Worm (Caenorhabditis elegans) whole organism, young adult: ENCODE data around the gene gdh-1.
A peak's percentile ranks its signal among the peaks of the same experiment; 100 is the strongest.

Source experiments
- B0019.2 ChIP-seq: fragments of 200-800 bp; sonication (Bioruptor generic); conservative IDR thresholded peaks from 2 replicates; pipeline ENCODE4 v1.3.6; 2022; ENCODE audit warnings: missing genetic modification reagents, missing genetic modification characterization, missing compliant biosample characterization
- B0261.1 ChIP-seq: sonication (generic microtip); optimal IDR thresholded peaks from 2 replicates; lab custom pipeline; 2016; ENCODE audit warnings: mild to moderate bottlenecking, missing genetic modification characterization, moderate library complexity, missing compliant biosample characterization
- B0336.3 ChIP-seq: fragments of 200-800 bp; sonication (Bioruptor generic); IDR thresholded peaks from 2 replicates; pipeline ENCODE4 v1.3.6; 2022; ENCODE audit warnings: missing genetic modification characterization, missing compliant biosample characterization
- C06A6.2 ChIP-seq: fragments of 200-800 bp; sonication (Bioruptor generic); conservative IDR thresholded peaks from 2 replicates; pipeline ENCODE4 v1.3.6; 2022; ENCODE audit warnings: missing genetic modification characterization, missing compliant biosample characterization
- F39B2.1 ChIP-seq: fragments of 200-800 bp; sonication (Bioruptor generic); IDR thresholded peaks from 2 replicates; pipeline ENCODE4 v1.3.6; 2022; ENCODE audit warnings: missing genetic modification reagents, missing genetic modification characterization, missing compliant biosample characterization
- F52B5.7 ChIP-seq: sonication (generic microtip); optimal IDR thresholded peaks from 2 replicates; lab custom pipeline; 2016; ENCODE audit warnings: mild to moderate bottlenecking, missing genetic modification characterization, missing compliant biosample characterization
- F55B11.4 ChIP-seq: sonication (generic microtip); optimal IDR thresholded peaks from 2 replicates; lab custom pipeline; 2016; ENCODE audit warnings: missing compliant biosample characterization, missing genetic modification characterization, borderline replicate concordance; ENCODE audit not compliant: insufficient read depth
- K11D2.4 ChIP-seq: fragments of 200-800 bp; sonication (Bioruptor generic); IDR thresholded peaks from 2 replicates; pipeline ENCODE4 v1.3.6; 2022; ENCODE audit warnings: missing genetic modification reagents, missing genetic modification characterization, missing compliant biosample characterization
- Y53F4B.3 ChIP-seq: fragments of 200-800 bp; sonication (Bioruptor generic); IDR thresholded peaks from 2 replicates; pipeline ENCODE4 v1.3.6; 2022; ENCODE audit warnings: missing genetic modification reagents, missing genetic modification characterization, missing compliant biosample characterization
- Y53G8AR.9 ChIP-seq: fragments of 200-800 bp; sonication (Bioruptor generic); conservative IDR thresholded peaks from 2 replicates; pipeline ENCODE4 v1.3.6; 2022; ENCODE audit warnings: missing genetic modification reagents, missing genetic modification characterization, missing compliant biosample characterization
- Y67H2A.10 ChIP-seq: fragments of 200-800 bp; sonication (Bioruptor generic); conservative IDR thresholded peaks from 2 replicates; pipeline ENCODE4 v1.3.6; 2022; ENCODE audit warnings: missing genetic modification reagents, missing genetic modification characterization, missing compliant biosample characterization
- attf-5 ChIP-seq: fragments of 200-800 bp; sonication (Bioruptor generic); optimal IDR thresholded peaks from 2 replicates; lab custom pipeline; 2018; ENCODE audit warnings: mild to moderate bottlenecking, missing genetic modification characterization, missing compliant biosample characterization
- attf-6 ChIP-seq: fragments of 200-800 bp; sonication (Bioruptor generic); IDR thresholded peaks from 2 replicates; pipeline ENCODE4 v1.3.6; 2022; ENCODE audit warnings: missing genetic modification reagents, missing genetic modification characterization, missing compliant biosample characterization
- bed-2 ChIP-seq: fragments of 200-800 bp; sonication (Bioruptor generic); IDR thresholded peaks from 2 replicates; pipeline ENCODE4 v1.3.6; 2022; ENCODE audit warnings: missing genetic modification reagents, missing genetic modification characterization, missing compliant biosample characterization
- ccch-3 ChIP-seq: fragments of 200-800 bp; sonication (Bioruptor generic); optimal IDR thresholded peaks from 2 replicates; lab custom pipeline; 2018; ENCODE audit warnings: mild to moderate bottlenecking, missing genetic modification characterization, missing compliant biosample characterization
- cebp-1 ChIP-seq, 2 experiments: fragments of 200-800 bp in 1 of 2; sonication (Bioruptor generic) in 1 of 2; sonication (generic microtip) in 1 of 2; IDR thresholded peaks in 1 of 2; optimal IDR thresholded peaks in 1 of 2; 2 replicates each; pipeline versions ENCODE4 v1.3.6 to Lab custom; 2017 to 2022; ENCODE audit warnings: missing compliant biosample characterization in 2 of 2, missing genetic modification characterization in 2 of 2, mild to moderate bottlenecking in 1 of 2, missing genetic modification reagents in 1 of 2, moderate library complexity in 1 of 2
- ceh-27 ChIP-seq: fragments of 200-800 bp; sonication (Bioruptor generic); optimal IDR thresholded peaks from 2 replicates; lab custom pipeline; 2018; ENCODE audit warnings: mild to moderate bottlenecking, missing genetic modification characterization, moderate library complexity, missing compliant biosample characterization
- ceh-58 ChIP-seq: fragments of 200-800 bp; sonication (Bioruptor generic); IDR thresholded peaks from 2 replicates; pipeline ENCODE4 v1.3.6; 2022; ENCODE audit warnings: missing genetic modification characterization, missing compliant biosample characterization
- ceh-79 ChIP-seq: sonication (generic microtip); optimal IDR thresholded peaks from 2 replicates; lab custom pipeline; 2017; ENCODE audit warnings: mild to moderate bottlenecking, missing genetic modification characterization, missing compliant biosample characterization
- ceh-91 ChIP-seq: fragments of 200-800 bp; sonication (Bioruptor generic); IDR thresholded peaks from 2 replicates; pipeline ENCODE4 v1.3.6; 2022; ENCODE audit warnings: missing genetic modification reagents, missing genetic modification characterization, missing compliant biosample characterization
- chd-7 ChIP-seq: sonication (generic microtip); optimal IDR thresholded peaks from 2 replicates; lab custom pipeline; 2016; ENCODE audit warnings: mild to moderate bottlenecking, missing genetic modification characterization, moderate library complexity, missing compliant biosample characterization
- dox-1 ChIP-seq: fragments of 200-800 bp; sonication (Bioruptor generic); IDR thresholded peaks from 2 replicates; pipeline ENCODE4 v1.3.6; 2022; ENCODE audit warnings: missing genetic modification reagents, missing genetic modification characterization, missing compliant biosample characterization
- egl-44 ChIP-seq: fragments of 200-800 bp; sonication (Bioruptor generic); IDR thresholded peaks from 2 replicates; pipeline ENCODE4 v1.3.6; 2022; ENCODE audit warnings: missing genetic modification reagents, missing genetic modification characterization, missing compliant biosample characterization
- ekl-4 ChIP-seq: fragments of 200-800 bp; sonication (Bioruptor generic); IDR thresholded peaks from 2 replicates; pipeline ENCODE4 v1.3.6; 2022; ENCODE audit warnings: missing genetic modification reagents, missing genetic modification characterization, missing compliant biosample characterization
- hlh-26 ChIP-seq: fragments of 200-800 bp; sonication (Bioruptor generic); conservative IDR thresholded peaks from 2 replicates; pipeline ENCODE4 v1.3.6; 2022; ENCODE audit warnings: missing genetic modification reagents, missing genetic modification characterization, missing compliant biosample characterization
- hmg-1.2 ChIP-seq: fragments of 200-800 bp; sonication (Bioruptor generic); IDR thresholded peaks from 2 replicates; pipeline ENCODE4 v1.3.6; 2022; ENCODE audit warnings: missing genetic modification reagents, missing genetic modification characterization, missing compliant biosample characterization
- hrde-1 ChIP-seq: sonication (generic microtip); optimal IDR thresholded peaks from 2 replicates; lab custom pipeline; 2016; ENCODE audit warnings: missing genetic modification characterization, mild to moderate bottlenecking, missing compliant biosample characterization, moderate library complexity, missing genotype, missing genetic modification reagents, borderline replicate concordance
- let-607 ChIP-seq, 2 experiments: fragments of 200-800 bp in 1 of 2; sonication (Bioruptor generic) in 1 of 2; sonication (generic microtip) in 1 of 2; optimal IDR thresholded peaks; 2 replicates each; lab custom pipeline; 2016 to 2018; ENCODE audit warnings: mild to moderate bottlenecking in 2 of 2, missing compliant biosample characterization in 2 of 2, missing genetic modification characterization in 2 of 2, moderate library complexity in 2 of 2, missing genotype in 1 of 2
- lin-35 ChIP-seq, 3 experiments: fragments of 150-350 bp in 2 of 3; sonication (generic microtip) in 1 of 3; optimal IDR thresholded peaks; 2 replicates each; lab custom pipeline; 2014 to 2018; ENCODE audit warnings: missing biosample characterization in 3 of 3, missing genetic modification characterization in 3 of 3, missing genetic modification reagents in 3 of 3
- lin-40 ChIP-seq: sonication (generic microtip); optimal IDR thresholded peaks from 2 replicates; lab custom pipeline; 2016; ENCODE audit warnings: missing genetic modification characterization, mild to moderate bottlenecking, missing compliant biosample characterization, missing genotype, missing genetic modification reagents
- lir-1 ChIP-seq: fragments of 200-800 bp; sonication (Bioruptor generic); conservative IDR thresholded peaks from 2 replicates; pipeline ENCODE4 v1.3.6; 2022; ENCODE audit warnings: missing genetic modification reagents, missing genetic modification characterization, missing compliant biosample characterization
- lsy-27 ChIP-seq: sonication (generic microtip); optimal IDR thresholded peaks from 2 replicates; lab custom pipeline; 2017; ENCODE audit warnings: missing genetic modification characterization, mild to moderate bottlenecking, missing compliant biosample characterization, antibody characterized with exemption, missing genotype, borderline replicate concordance; ENCODE audit not compliant: insufficient read depth
- madf-10 ChIP-seq: sonication (generic microtip); optimal IDR thresholded peaks from 2 replicates; lab custom pipeline; 2016; ENCODE audit warnings: mild to moderate bottlenecking, missing genetic modification characterization, missing compliant biosample characterization
- madf-3 ChIP-seq: fragments of 200-800 bp; sonication (Bioruptor generic); IDR thresholded peaks from 2 replicates; pipeline ENCODE4 v1.3.6; 2022; ENCODE audit warnings: missing genetic modification reagents, missing genetic modification characterization, missing compliant biosample characterization
- nfya-2 ChIP-seq: fragments of 200-800 bp; sonication (Bioruptor generic); IDR thresholded peaks from 2 replicates; pipeline ENCODE4 v1.3.6; 2022; ENCODE audit warnings: missing genetic modification reagents, missing genetic modification characterization, missing compliant biosample characterization
- nhr-27 ChIP-seq: fragments of 200-800 bp; sonication (Bioruptor generic); optimal IDR thresholded peaks from 2 replicates; lab custom pipeline; 2018; ENCODE audit warnings: mild to moderate bottlenecking, missing genetic modification characterization, moderate library complexity, missing compliant biosample characterization
- pbrm-1 ChIP-seq: fragments of 200-800 bp; sonication (Bioruptor generic); IDR thresholded peaks from 2 replicates; pipeline ENCODE4 v1.3.6; 2022; ENCODE audit warnings: missing genetic modification reagents, missing genetic modification characterization, missing compliant biosample characterization
- pha-4 ChIP-seq: fragments of 150-350 bp; sonication (generic microtip); optimal IDR thresholded peaks from 2 replicates; lab custom pipeline; 2014; ENCODE audit warnings: missing biosample characterization, missing genetic modification reagents, missing genetic modification characterization
- rcor-1 ChIP-seq: fragments of 200-800 bp; sonication (Bioruptor generic); IDR thresholded peaks from 2 replicates; pipeline ENCODE4 v1.3.6; 2022; ENCODE audit warnings: missing genetic modification reagents, missing genetic modification characterization, missing compliant biosample characterization
- repo-1 ChIP-seq: sonication (generic microtip); optimal IDR thresholded peaks from 2 replicates; lab custom pipeline; 2017; ENCODE audit warnings: mild to moderate bottlenecking, missing genetic modification characterization, missing compliant biosample characterization
- rpc-1 ChIP-seq, 2 experiments: fragments of 150-350 bp in 1 of 2; sonication (generic microtip) in 1 of 2; optimal IDR thresholded peaks; 2 replicates each; lab custom pipeline; 2014 to 2018; ENCODE audit warnings: missing biosample characterization in 1 of 2, missing genetic modification characterization in 1 of 2, missing genetic modification reagents in 1 of 2, missing genotype in 1 of 2
- sdz-38 ChIP-seq: sonication (generic microtip); optimal IDR thresholded peaks from 2 replicates; lab custom pipeline; 2016; ENCODE audit warnings: missing genotype, missing genetic modification characterization, missing compliant biosample characterization
- somi-1 ChIP-seq: fragments of 200-800 bp; sonication (Bioruptor generic); optimal IDR thresholded peaks from 2 replicates; lab custom pipeline; 2018; ENCODE audit warnings: mild to moderate bottlenecking, missing genetic modification characterization, missing compliant biosample characterization
- sptf-2 ChIP-seq: fragments of 200-800 bp; sonication (Bioruptor generic); optimal IDR thresholded peaks from 2 replicates; lab custom pipeline; 2018; ENCODE audit warnings: mild to moderate bottlenecking, missing genetic modification characterization, missing compliant biosample characterization
- ztf-25 ChIP-seq: fragments of 200-800 bp; sonication (Bioruptor generic); IDR thresholded peaks from 2 replicates; pipeline ENCODE4 v1.3.6; 2022; ENCODE audit warnings: missing genetic modification reagents, missing genetic modification characterization, missing compliant biosample characterization
- ztf-26 ChIP-seq: sonication (generic microtip); optimal IDR thresholded peaks from 2 replicates; lab custom pipeline; 2017; ENCODE audit warnings: missing genetic modification characterization, missing compliant biosample characterization
- ztf-3 ChIP-seq: fragments of 200-800 bp; sonication (Bioruptor generic); optimal IDR thresholded peaks from 2 replicates; lab custom pipeline; 2018; ENCODE audit warnings: mild to moderate bottlenecking, missing genetic modification characterization, missing compliant biosample characterization

The gdh-1 gene

ce11 chrIV:11956387-11956786, 3.3 kb downstream of the gdh-1 start (continued):
- peak; percentile 28 for TF ChIP-seq F52B5.7 (tag; lab: Kevin White, UChicago)
- no peak for TF ChIP-seq bed-2 (GFP tag; lab: Robert Waterston, UW)
- no peak for TF ChIP-seq madf-3 (GFP tag; lab: Robert Waterston, UW)
- TF ChIP-seq ztf-25 (GFP tag; lab: Robert Waterston, UW), result no peak
- TF ChIP-seq cebp-1 (GFP tag; IDR thresholded peaks at IDR 0.05; lab: Robert Waterston, UW), result peak; percentile 67
- peak; percentile 86 for TF ChIP-seq cebp-1 (tag; optimal IDR thresholded peaks at IDR 0.05; lab: Kevin White, UChicago)
- no peak for TF ChIP-seq ccch-3 (GFP tag; lab: Kevin White, UChicago)
- TF ChIP-seq B0336.3, result peak; percentile 86; the same call in 1 of the 2 replicates
- 0 out of 2 replicates have a peak, but pooled peaks have one; percentile 47 for TF ChIP-seq lir-1 (GFP tag; lab: Robert Waterston, UW)
- peak; percentile 44; the same call in 1 of the 2 replicates for TF ChIP-seq pbrm-1 (GFP tag; lab: Robert Waterston, UW)
- no peak for TF ChIP-seq hrde-1 (tag; lab: Kevin White, UChicago)
- TF ChIP-seq ceh-91 (GFP tag; lab: Robert Waterston, UW), result no peak
- TF ChIP-seq C06A6.2 (GFP tag; lab: Robert Waterston, UW), result peak; percentile 87
- 0 out of 2 replicates have a peak, but pooled peaks have one; percentile 10 for TF ChIP-seq Y67H2A.10 (GFP tag; lab: Robert Waterston, UW)
- peak; percentile 59; the same call in 1 of the 2 replicates for TF ChIP-seq hmg-1.2
- no peak for TF ChIP-seq hlh-26
- TF ChIP-seq chd-7 (tag; lab: Kevin White, UChicago), result peak; percentile 94
- TF ChIP-seq lin-40 (tag; lab: Kevin White, UChicago), result peak; percentile 87
- TF ChIP-seq egl-44 (GFP tag; lab: Robert Waterston, UW), result peak; percentile 90
- no peak for TF ChIP-seq Y53F4B.3 (GFP tag; lab: Robert Waterston, UW)
- peak; percentile 66 for TF ChIP-seq ceh-27 (GFP tag; lab: Kevin White, UChicago)
- TF ChIP-seq dox-1 (GFP tag; lab: Robert Waterston, UW), result peak; percentile 71
- TF ChIP-seq ceh-79 (tag; lab: Kevin White, UChicago), result no peak
- TF ChIP-seq lsy-27 (tag; lab: Kevin White, UChicago), result no peak
- no peak for TF ChIP-seq nfya-2
- TF ChIP-seq ztf-26 (tag; lab: Kevin White, UChicago), result peak; percentile 97
- peak; percentile 83 for TF ChIP-seq madf-10 (tag; lab: Kevin White, UChicago)
- peak; percentile 97 for TF ChIP-seq somi-1 (GFP tag; lab: Kevin White, UChicago)
- TF ChIP-seq sdz-38 (tag; lab: Kevin White, UChicago), result no peak
- TF ChIP-seq B0019.2 (GFP tag; lab: Robert Waterston, UW), result no peak
- no peak; the same call in 1 of the 2 replicates for TF ChIP-seq Y53G8AR.9
- TF ChIP-seq K11D2.4 (GFP tag; lab: Robert Waterston, UW), result peak; percentile 93
- peak; percentile 93 for TF ChIP-seq attf-5 (GFP tag; lab: Kevin White, UChicago)
- TF ChIP-seq ztf-3, result peak; percentile 70
- no peak for TF ChIP-seq B0261.1 (tag; lab: Kevin White, UChicago)
- TF ChIP-seq nhr-27 (tag; lab: Kevin White, UChicago), result no peak
- no peak for TF ChIP-seq lin-35 (GFP tag; optimal IDR thresholded peaks at IDR 0.05; lab: Kevin White, UChicago)
- no peak for TF ChIP-seq sptf-2 (GFP tag; lab: Kevin White, UChicago)
- peak; percentile 85 for TF ChIP-seq rcor-1
- TF ChIP-seq ekl-4 (GFP tag; lab: Robert Waterston, UW), result peak; percentile 75; the same call in 1 of the 2 replicates
- TF ChIP-seq ceh-58 (GFP tag; lab: Robert Waterston, UW), result no peak
- peak; percentile 7 to 31 for TF ChIP-seq let-607 (tag; optimal IDR thresholded peaks at IDR 0.05; lab: Kevin White, UChicago)
- TF ChIP-seq attf-6, result no peak
- no peak for TF ChIP-seq rpc-1 (optimal IDR thresholded peaks at IDR 0.05; lab: Kevin White, UChicago)
- TF ChIP-seq rpc-1 (tag; optimal IDR thresholded peaks at IDR 0.05; lab: Kevin White, UChicago), result no peak
- TF ChIP-seq repo-1 (tag; lab: Kevin White, UChicago), result peak; percentile 45
- no peak for TF ChIP-seq F39B2.1
- TF ChIP-seq F55B11.4, result no peak
- peak; percentile 77 for TF ChIP-seq pha-4
